Fruit fly (Drosophila melanogaster) whole organism: ENCODE data around the gene CG32987.

Source experiments
- EcR ChIP-seq, 2 experiments: fragments of >200 bp; optimal IDR thresholded peaks; 2 replicates each; lab custom pipeline; 2017; ENCODE audit warnings: missing biosample characterization in 2 of 2, missing genetic modification characterization in 2 of 2, missing genetic modification reagents in 2 of 2
- pan ChIP-seq: fragments of >200 bp; optimal IDR thresholded peaks from 2 replicates; lab custom pipeline; 2017
- psq ChIP-seq: fragments of >200 bp; optimal IDR thresholded peaks from 2 replicates; lab custom pipeline; 2017
- usp ChIP-seq: fragments of >200 bp; optimal IDR thresholded peaks from 2 replicates; lab custom pipeline; 2017; ENCODE audit warnings: missing biosample characterization, missing genetic modification characterization, mixed read lengths

dm6 chr2L:8820539-8820938 lies 43.1 kb upstream of the CG32987 start:
- TF ChIP-seq pan (lab: Kevin White, UChicago) (no peak), psq (lab: Kevin White, UChicago) (no peak), EcR (GFP tag; optimal IDR thresholded peaks at IDR 0.05; lab: Kevin White, UChicago) (no peak), usp (GFP tag; lab: Kevin White, UChicago) (no peak)
